Worm (Caenorhabditis elegans) whole organism, mixed stage, embryonic: ENCODE results near the gene ing-3.
A peak's percentile ranks its signal among the peaks of the same experiment; 100 is the strongest.

Experiments
- M03D4.4 ChIP-seq: sonication (generic microtip); optimal IDR thresholded peaks from 2 replicates; lab custom pipeline; 2017; ENCODE audit warnings: mild to moderate bottlenecking, missing genetic modification characterization, missing compliant biosample characterization
- bed-3 ChIP-seq: fragments of 200-800 bp; sonication (Bioruptor generic); optimal IDR thresholded peaks from 3 replicates; lab custom pipeline; 2018; ENCODE audit warnings: mild to moderate bottlenecking, missing genetic modification characterization, moderate library complexity, missing compliant biosample characterization
- blmp-1 ChIP-seq: fragments of 150-350 bp; optimal IDR thresholded peaks from 2 replicates; lab custom pipeline; 2014; ENCODE audit warnings: missing biosample characterization, missing genetic modification characterization
- ceh-39 ChIP-seq: fragments of 150-350 bp; optimal IDR thresholded peaks from 2 replicates; lab custom pipeline; 2014; ENCODE audit warnings: missing biosample characterization, missing genetic modification characterization
- ceh-43 ChIP-seq: fragments of 200-800 bp; sonication (Bioruptor generic); optimal IDR thresholded peaks from 2 replicates; lab custom pipeline; 2018; ENCODE audit warnings: mild to moderate bottlenecking, missing genetic modification characterization, moderate library complexity, missing compliant biosample characterization
- ceh-83 ChIP-seq: fragments of 200-800 bp; sonication (Bioruptor generic); optimal IDR thresholded peaks from 2 replicates; lab custom pipeline; 2018; ENCODE audit warnings: mild to moderate bottlenecking, missing genetic modification characterization, missing compliant biosample characterization
- ces-1 ChIP-seq: fragments of 150-350 bp; optimal IDR thresholded peaks from 2 replicates; lab custom pipeline; 2014; ENCODE audit warnings: missing biosample characterization, missing genetic modification reagents, missing genetic modification characterization
- cnd-1 ChIP-seq: fragments of 200-800 bp; sonication (Bioruptor generic); optimal IDR thresholded peaks from 2 replicates; lab custom pipeline; 2018; ENCODE audit warnings: mild to moderate bottlenecking, missing genetic modification characterization, missing compliant biosample characterization
- drap-1 ChIP-seq: fragments of 200-800 bp; sonication (Bioruptor generic); optimal IDR thresholded peaks from 3 replicates; lab custom pipeline; 2018; ENCODE audit warnings: mild to moderate bottlenecking, missing genetic modification characterization, missing compliant biosample characterization
- elt-1 ChIP-seq: sonication (generic microtip); optimal IDR thresholded peaks from 2 replicates; lab custom pipeline; 2017; ENCODE audit warnings: missing genetic modification characterization, mild to moderate bottlenecking, missing compliant biosample characterization, antibody characterized with exemption, moderate library complexity, borderline replicate concordance; ENCODE audit not compliant: insufficient read depth
- elt-3 ChIP-seq: fragments of 150-350 bp; optimal IDR thresholded peaks from 2 replicates; lab custom pipeline; 2014; ENCODE audit warnings: missing biosample characterization, missing genetic modification characterization
- flh-1 ChIP-seq: fragments of 200-800 bp; sonication (Bioruptor generic); optimal IDR thresholded peaks from 2 replicates; lab custom pipeline; 2018; ENCODE audit warnings: mild to moderate bottlenecking, missing genetic modification characterization, moderate library complexity, missing compliant biosample characterization
- ham-2 ChIP-seq: fragments of 200-800 bp; sonication (Bioruptor generic); optimal IDR thresholded peaks from 2 replicates; lab custom pipeline; 2018; ENCODE audit warnings: mild to moderate bottlenecking, missing genetic modification characterization, missing compliant biosample characterization
- hlh-1 ChIP-seq: fragments of 150-350 bp; optimal IDR thresholded peaks from 2 replicates; lab custom pipeline; 2014; ENCODE audit warnings: missing biosample characterization, missing genetic modification reagents, missing genetic modification characterization
- lin-13 ChIP-seq: fragments of 150-350 bp; optimal IDR thresholded peaks from 2 replicates; lab custom pipeline; 2014; ENCODE audit warnings: missing biosample characterization, missing genetic modification characterization
- lin-32 ChIP-seq: fragments of 200-800 bp; sonication (Bioruptor generic); optimal IDR thresholded peaks from 2 replicates; lab custom pipeline; 2018; ENCODE audit warnings: mild to moderate bottlenecking, missing genetic modification characterization, missing compliant biosample characterization
- lsy-2 ChIP-seq: fragments of 150-350 bp; optimal IDR thresholded peaks from 2 replicates; lab custom pipeline; 2014; ENCODE audit warnings: missing biosample characterization, missing genetic modification characterization
- mab-5 ChIP-seq: fragments of 150-350 bp; optimal IDR thresholded peaks from 2 replicates; lab custom pipeline; 2014; ENCODE audit warnings: missing biosample characterization, missing genetic modification characterization
- mep-1 ChIP-seq: fragments of 150-350 bp; optimal IDR thresholded peaks from 2 replicates; lab custom pipeline; 2017; ENCODE audit warnings: missing biosample characterization, missing genetic modification reagents, missing genetic modification characterization, inconsistent platforms
- mls-2 ChIP-seq: sonication (generic microtip); optimal IDR thresholded peaks from 2 replicates; lab custom pipeline; 2016; ENCODE audit warnings: mild to moderate bottlenecking, missing genetic modification characterization, moderate library complexity, missing compliant biosample characterization
- nhr-12 ChIP-seq: fragments of 150-350 bp; optimal IDR thresholded peaks from 2 replicates; lab custom pipeline; 2014; ENCODE audit warnings: missing biosample characterization, missing genetic modification characterization
- nhr-2 ChIP-seq: fragments of 150-350 bp; optimal IDR thresholded peaks from 2 replicates; lab custom pipeline; 2014; ENCODE audit warnings: missing biosample characterization, missing genetic modification characterization
- nhr-28 ChIP-seq: fragments of 150-350 bp; optimal IDR thresholded peaks from 2 replicates; lab custom pipeline; 2014; ENCODE audit warnings: missing biosample characterization, missing genetic modification characterization
- nhr-76 ChIP-seq: sonication (generic microtip); optimal IDR thresholded peaks from 2 replicates; lab custom pipeline; 2017; ENCODE audit warnings: missing biosample characterization, missing genetic modification characterization
- pha-4 ChIP-seq: fragments of 150-350 bp; optimal IDR thresholded peaks from 2 replicates; lab custom pipeline; 2018; ENCODE audit warnings: missing biosample characterization, missing genetic modification reagents, missing genetic modification characterization
- sem-2 ChIP-seq: fragments of 200-800 bp; sonication (Bioruptor generic); optimal IDR thresholded peaks from 2 replicates; lab custom pipeline; 2018; ENCODE audit warnings: mild to moderate bottlenecking, missing genetic modification characterization, missing compliant biosample characterization
- sptf-1 ChIP-seq: sonication (generic microtip); optimal IDR thresholded peaks from 2 replicates; lab custom pipeline; 2017; ENCODE audit warnings: mild to moderate bottlenecking, missing genetic modification characterization, moderate library complexity, missing compliant biosample characterization
- tbx-8 ChIP-seq: fragments of 200-800 bp; sonication (Bioruptor generic); optimal IDR thresholded peaks from 2 replicates; lab custom pipeline; 2018; ENCODE audit warnings: mild to moderate bottlenecking, missing genetic modification characterization, moderate library complexity, missing compliant biosample characterization
- unc-120 ChIP-seq: sonication (generic microtip); optimal IDR thresholded peaks from 2 replicates; lab custom pipeline; 2017; ENCODE audit warnings: missing genetic modification characterization, missing compliant biosample characterization; ENCODE audit not compliant: poor library complexity, severe bottlenecking
- unc-62 ChIP-seq: fragments of 150-350 bp; optimal IDR thresholded peaks from 2 replicates; lab custom pipeline; 2014; ENCODE audit warnings: missing biosample characterization, missing genetic modification reagents, missing genetic modification characterization
- zip-8 ChIP-seq: fragments of 150-350 bp; optimal IDR thresholded peaks from 2 replicates; lab custom pipeline; 2014; ENCODE audit warnings: missing biosample characterization, missing genetic modification characterization
- ztf-11 ChIP-seq: fragments of 150-350 bp; optimal IDR thresholded peaks from 2 replicates; lab custom pipeline; 2014; ENCODE audit warnings: missing biosample characterization, missing genetic modification characterization

ing-3 gene

ce11 chrII:13875734-13876133 is at the start of gene ing-3:
TSS of gene ing-3 (plus strand) at chrII:13876034.
- TF ChIP-seq mep-1 (no peak), elt-1 (tag; lab: Kevin White, UChicago) (no peak), lin-13 (tag; lab: Kevin White, UChicago) (no peak), unc-62 (no peak), lsy-2 (tag; lab: Kevin White, UChicago) (no peak), ces-1 (GFP tag; lab: Kevin White, UChicago) (no peak), tbx-8 (GFP tag; lab: Kevin White, UChicago) (no peak), zip-8 (no peak), sem-2 (no peak), ceh-43 (no peak), nhr-28 (tag; lab: Kevin White, UChicago) (no peak), ceh-39 (tag; lab: Kevin White, UChicago) (no peak), blmp-1 (tag; lab: Kevin White, UChicago) (no peak), mab-5 (tag; lab: Kevin White, UChicago) (no peak), mls-2 (tag; lab: Kevin White, UChicago) (no peak)
- TF ChIP-seq, all 35 proteins: peak for 0

ce11 chrII:13828597-13828996 is 47.2 kb upstream of the ing-3 start, which contains the start of gene his-42:
TSS of gene his-42 (minus strand) at chrII:13828697.
- TF ChIP-seq lin-32 (no peak), sptf-1 (tag; lab: Kevin White, UChicago) (no peak)

ce11 chrII:13829123-13829996 is 46.5 kb upstream of the ing-3 start:
- TF ChIP-seq ces-1 (GFP tag; lab: Kevin White, UChicago) (peak; percentile 43), nhr-2 (peak; percentile 29), ceh-83 (GFP tag; lab: Kevin White, UChicago) (peak; percentile 17), M03D4.4 (peak; percentile 18), ham-2 (GFP tag; lab: Kevin White, UChicago) (peak; percentile 13)
- TF ChIP-seq, all 35 proteins: peak for 5; not testable (repeated sequence) for 30

- TF ChIP-seq ceh-43 (no peak), ces-1 (GFP tag; lab: Kevin White, UChicago) (peak; percentile 29)
Measured at ce11 chrII:13830255-13830654, 45.6 kb upstream of the ing-3 start, which contains the start of gene F08G2.4. TSS of gene F08G2.4 (plus strand) at chrII:13830602.

ce11 chrII:13833505-13833904 is 42.3 kb upstream of the ing-3 start, which contains the start of gene F08G2.5:
TSS of gene F08G2.5 (minus strand) at chrII:13833631.
- no peak for TF ChIP-seq lsy-2 (tag; lab: Kevin White, UChicago)
- TF ChIP-seq elt-3 (tag; lab: Kevin White, UChicago), result no peak
- no peak for TF ChIP-seq blmp-1 (tag; lab: Kevin White, UChicago)
- TF ChIP-seq elt-1 (tag; lab: Kevin White, UChicago), result no peak
- no peak for TF ChIP-seq sptf-1 (tag; lab: Kevin White, UChicago)
- TF ChIP-seq flh-1, result no peak
- TF ChIP-seq sem-2, result no peak
- TF ChIP-seq mab-5 (tag; lab: Kevin White, UChicago), result no peak
- TF ChIP-seq unc-120 (tag; lab: Kevin White, UChicago), result no peak
- no peak for TF ChIP-seq nhr-76 (tag; lab: Kevin White, UChicago)
- no peak for TF ChIP-seq ceh-83 (GFP tag; lab: Kevin White, UChicago)

- TF ChIP-seq ceh-83 (GFP tag; lab: Kevin White, UChicago), result peak; percentile 73
- peak; percentile 64 for TF ChIP-seq hlh-1
- TF ChIP-seq cnd-1, result peak; percentile 90
- no peak for TF ChIP-seq zip-8
- peak; percentile 33 for TF ChIP-seq nhr-2
- peak; percentile 91 for TF ChIP-seq sptf-1 (tag; lab: Kevin White, UChicago)
- peak; percentile 23 for TF ChIP-seq ztf-11
- peak; percentile 2 for TF ChIP-seq flh-1
- peak; percentile 75 for TF ChIP-seq bed-3 (GFP tag; lab: Kevin White, UChicago)
- peak; percentile 57 for TF ChIP-seq mls-2 (tag; lab: Kevin White, UChicago)
- TF ChIP-seq tbx-8 (GFP tag; lab: Kevin White, UChicago), result peak; percentile 69
- peak; percentile 79 for TF ChIP-seq drap-1 (GFP tag; lab: Kevin White, UChicago)
- peak; percentile 96 for TF ChIP-seq pha-4 (tag; lab: Kevin White, UChicago)
- no peak for TF ChIP-seq nhr-12 (tag; lab: Kevin White, UChicago)
- peak; percentile 88 for TF ChIP-seq M03D4.4
- peak; percentile 72 for TF ChIP-seq lin-32
- TF ChIP-seq sem-2, result peak; percentile 26
- TF ChIP-seq mab-5 (tag; lab: Kevin White, UChicago), result no peak
- TF ChIP-seq ceh-43, result peak; percentile 75
- TF ChIP-seq elt-1 (tag; lab: Kevin White, UChicago), result no peak
- no peak for TF ChIP-seq nhr-76 (tag; lab: Kevin White, UChicago)
- peak; percentile 42 for TF ChIP-seq nhr-28 (tag; lab: Kevin White, UChicago)
- peak; percentile 61 for TF ChIP-seq unc-62
- TF ChIP-seq unc-120 (tag; lab: Kevin White, UChicago), result peak; percentile 47
- TF ChIP-seq ham-2 (GFP tag; lab: Kevin White, UChicago), result peak; percentile 21
Measured at ce11 chrII:13834380-13835194, 41.2 kb upstream of the ing-3 start.
